Worm (Caenorhabditis elegans) whole organism, L1 larva: ENCODE results near the gene ergi-1.

Experiments
- Y116A8C.19 ChIP-seq: sonication (generic microtip); optimal IDR thresholded peaks from 2 replicates; lab custom pipeline; 2016; ENCODE audit warnings: missing compliant biosample characterization, missing genetic modification characterization, borderline replicate concordance
- aha-1 ChIP-seq: fragments of 150-350 bp; optimal IDR thresholded peaks from 2 replicates; lab custom pipeline; 2014; ENCODE audit warnings: missing biosample characterization, missing genetic modification characterization
- alr-1 ChIP-seq: fragments of 200-800 bp; sonication (Bioruptor generic); optimal IDR thresholded peaks from 2 replicates; lab custom pipeline; 2018; ENCODE audit warnings: borderline replicate concordance, mild to moderate bottlenecking, missing genetic modification characterization, missing compliant biosample characterization
- aly-2 ChIP-seq: fragments of 150-350 bp; optimal IDR thresholded peaks from 2 replicates; lab custom pipeline; 2014; ENCODE audit warnings: missing biosample characterization, missing genetic modification characterization
- blmp-1 ChIP-seq: fragments of 150-350 bp; optimal IDR thresholded peaks from 2 replicates; lab custom pipeline; 2014; ENCODE audit warnings: missing biosample characterization, missing genetic modification characterization
- ceh-63 ChIP-seq: fragments of 200-800 bp; sonication (Bioruptor generic); optimal IDR thresholded peaks from 2 replicates; lab custom pipeline; 2018; ENCODE audit warnings: mild to moderate bottlenecking, missing genetic modification characterization, missing compliant biosample characterization
- ceh-8 ChIP-seq: fragments of 200-800 bp; sonication (Bioruptor generic); optimal IDR thresholded peaks from 2 replicates; lab custom pipeline; 2018; ENCODE audit warnings: mild to moderate bottlenecking, missing genetic modification characterization, moderate library complexity, missing compliant biosample characterization
- ces-1 ChIP-seq: fragments of 150-350 bp; optimal IDR thresholded peaks from 2 replicates; lab custom pipeline; 2014; ENCODE audit warnings: missing biosample characterization, missing genetic modification reagents, missing genetic modification characterization
- efl-3 ChIP-seq: fragments of 200-800 bp; sonication (Bioruptor generic); optimal IDR thresholded peaks from 2 replicates; lab custom pipeline; 2018; ENCODE audit warnings: mild to moderate bottlenecking, missing genetic modification characterization, missing compliant biosample characterization
- elt-2 ChIP-seq: sonication (generic microtip); optimal IDR thresholded peaks from 2 replicates; lab custom pipeline; 2016; ENCODE audit warnings: missing genetic modification characterization, mild to moderate bottlenecking, inconsistent platforms, missing compliant biosample characterization, missing genetic modification reagents
- fkh-10 ChIP-seq: sonication (generic microtip); optimal IDR thresholded peaks from 2 replicates; lab custom pipeline; 2017; ENCODE audit warnings: missing biosample characterization, missing genetic modification reagents, missing genetic modification characterization
- hlh-17 ChIP-seq: fragments of 200-800 bp; sonication (Bioruptor generic); optimal IDR thresholded peaks from 2 replicates; lab custom pipeline; 2018; ENCODE audit warnings: missing genetic modification characterization, mild to moderate bottlenecking, missing compliant biosample characterization, moderate library complexity, borderline replicate concordance
- hpl-2 ChIP-seq: fragments of 150-350 bp; optimal IDR thresholded peaks from 2 replicates; lab custom pipeline; 2014; ENCODE audit warnings: missing biosample characterization, missing genetic modification reagents, missing genetic modification characterization
- lin-14 ChIP-seq: fragments of 200-800 bp; sonication (Bioruptor generic); optimal IDR thresholded peaks from 2 replicates; lab custom pipeline; 2018; ENCODE audit warnings: mild to moderate bottlenecking, missing genetic modification characterization, moderate library complexity, missing compliant biosample characterization
- mab-9 ChIP-seq: fragments of 200-800 bp; sonication (Bioruptor generic); IDR thresholded peaks from 2 replicates; pipeline ENCODE4 v1.3.6; 2022; ENCODE audit warnings: missing genetic modification reagents, missing genetic modification characterization, missing compliant biosample characterization
- nhr-11 ChIP-seq: fragments of 150-350 bp; optimal IDR thresholded peaks from 2 replicates; lab custom pipeline; 2014; ENCODE audit warnings: missing biosample characterization, missing genetic modification characterization
- nhr-85 ChIP-seq: sonication (generic microtip); peaks from one replicate; lab custom pipeline; 2016; ENCODE audit warnings: missing genetic modification characterization, inconsistent platforms, missing compliant biosample characterization
- pag-3 ChIP-seq: sonication (generic microtip); optimal IDR thresholded peaks from 2 replicates; lab custom pipeline; 2017; ENCODE audit warnings: missing genetic modification characterization, mild to moderate bottlenecking, missing compliant biosample characterization, antibody characterized with exemption, borderline replicate concordance; ENCODE audit not compliant: insufficient read depth
- rnt-1 ChIP-seq: sonication (generic microtip); optimal IDR thresholded peaks from 2 replicates; lab custom pipeline; 2016; ENCODE audit warnings: mild to moderate bottlenecking, missing genetic modification characterization, moderate library complexity, missing compliant biosample characterization
- skn-1 ChIP-seq: fragments of 150-350 bp; optimal IDR thresholded peaks from 2 replicates; lab custom pipeline; 2014; ENCODE audit warnings: missing biosample characterization, missing genetic modification characterization
- snu-23 ChIP-seq: sonication (generic microtip); optimal IDR thresholded peaks from 2 replicates; lab custom pipeline; 2016; ENCODE audit warnings: missing genetic modification characterization, missing compliant biosample characterization
- sox-4 ChIP-seq: sonication (generic microtip); optimal IDR thresholded peaks from 2 replicates; lab custom pipeline; 2016; ENCODE audit warnings: missing genetic modification characterization, missing compliant biosample characterization
- sup-37 ChIP-seq: fragments of 200-800 bp; sonication (Bioruptor generic); optimal IDR thresholded peaks from 2 replicates; lab custom pipeline; 2018; ENCODE audit warnings: mild to moderate bottlenecking, missing genetic modification characterization, missing compliant biosample characterization
- swsn-7 ChIP-seq: sonication (generic microtip); optimal IDR thresholded peaks from 2 replicates; lab custom pipeline; 2016; ENCODE audit warnings: missing genetic modification characterization, missing compliant biosample characterization
- tbx-2 ChIP-seq: sonication (generic microtip); optimal IDR thresholded peaks from 2 replicates; lab custom pipeline; 2016; ENCODE audit warnings: missing genetic modification characterization, missing compliant biosample characterization
- unc-62 ChIP-seq: fragments of 150-350 bp; optimal IDR thresholded peaks from 2 replicates; lab custom pipeline; 2014; ENCODE audit warnings: missing biosample characterization, missing genetic modification reagents, missing genetic modification characterization
- vab-15 ChIP-seq: sonication (generic microtip); optimal IDR thresholded peaks from 2 replicates; lab custom pipeline; 2017; ENCODE audit warnings: missing genotype, mild to moderate bottlenecking, missing genetic modification characterization, missing compliant biosample characterization
- xbp-1 ChIP-seq: sonication (generic microtip); optimal IDR thresholded peaks from 2 replicates; lab custom pipeline; 2016; ENCODE audit warnings: missing genetic modification characterization, missing compliant biosample characterization
- ztf-11 ChIP-seq, 2 experiments: sonication (generic microtip); optimal IDR thresholded peaks; 2 replicates each; lab custom pipeline; 2016 to 2017; ENCODE audit warnings: missing genetic modification characterization in 2 of 2, missing biosample characterization in 1 of 2, missing compliant biosample characterization in 1 of 2
- ztf-4 ChIP-seq: fragments of 150-350 bp; optimal IDR thresholded peaks from 2 replicates; lab custom pipeline; 2014; ENCODE audit warnings: missing biosample characterization, missing genetic modification characterization

Gene ergi-1

DNA sequence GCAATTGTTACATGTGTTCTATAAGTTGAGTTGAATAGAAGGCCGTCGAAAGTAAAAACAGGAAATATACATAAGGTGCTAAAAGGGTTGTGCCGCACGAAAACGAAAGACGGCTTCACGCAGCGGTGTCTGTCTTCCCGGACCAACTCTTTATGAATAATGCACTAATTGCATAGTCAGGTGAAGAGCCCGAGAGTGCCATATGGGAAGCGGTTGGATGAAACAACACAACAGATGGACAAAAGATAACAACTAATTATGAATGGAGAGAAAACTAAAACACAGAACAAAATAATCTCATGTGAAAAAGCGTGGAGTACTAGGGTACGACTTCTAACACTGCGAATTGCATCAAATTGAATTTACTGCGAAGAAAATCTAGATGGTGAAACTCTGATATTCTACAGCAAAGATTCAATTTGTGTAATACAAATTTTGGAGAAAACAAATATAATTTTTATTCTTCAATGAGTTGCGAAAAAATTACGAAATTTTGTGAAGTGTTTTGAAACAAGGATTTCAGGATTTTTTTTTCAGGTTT is 13.9 kb upstream of the ergi-1 start:
- TF ChIP-seq ceh-8 = peak; percentile 21
- TF ChIP-seq fkh-10 (GFP tag; lab: Kevin White, UChicago) = peak; percentile 43
- no peak for TF ChIP-seq xbp-1 (tag; lab: Kevin White, UChicago)
- no peak for TF ChIP-seq vab-15
- peak; percentile 12 for TF ChIP-seq lin-14 (GFP tag; lab: Kevin White, UChicago)
- no peak for TF ChIP-seq sup-37 (GFP tag; lab: Kevin White, UChicago)
- TF ChIP-seq, all 84 proteins: peak for 3

DNA sequence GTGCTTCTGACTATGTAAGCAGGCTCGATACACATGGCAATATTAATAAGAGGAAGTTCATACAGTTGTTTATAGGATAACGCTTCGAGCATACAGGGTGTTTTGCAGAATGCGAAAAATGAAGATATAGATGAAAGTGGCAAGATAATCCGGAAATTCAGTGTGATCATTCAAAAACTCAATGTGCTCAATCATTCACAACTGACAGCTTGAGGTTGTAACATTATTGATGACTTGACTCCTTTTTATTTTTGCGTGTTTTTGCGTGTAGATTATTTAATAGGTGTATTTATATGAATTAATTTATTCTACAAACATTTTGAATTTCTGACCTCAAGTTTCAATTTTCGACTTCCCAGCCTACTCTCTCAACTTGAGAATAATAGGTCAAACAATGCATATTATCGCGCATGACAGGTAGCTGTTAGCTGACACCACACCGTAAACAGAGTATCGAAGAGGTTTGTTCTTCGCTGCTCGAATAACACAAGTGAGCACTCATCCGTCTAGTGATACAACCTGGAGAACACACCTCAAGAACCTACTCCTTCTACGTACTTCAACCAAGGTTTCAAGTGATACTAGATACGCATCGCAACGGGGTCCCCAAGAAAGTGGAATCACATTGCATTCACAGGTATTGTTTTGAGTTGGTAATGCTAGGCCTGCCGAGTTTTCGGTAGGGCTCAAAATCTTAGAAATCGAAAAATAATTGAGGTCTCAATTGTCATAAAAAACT is 12.3 kb upstream of the ergi-1 start:
- TF ChIP-seq efl-3 (GFP tag; lab: Kevin White, UChicago) (no peak), nhr-11 (tag; lab: Kevin White, UChicago) (no peak), unc-62 (GFP tag; lab: Kevin White, UChicago) (no peak), aha-1 (tag; lab: Kevin White, UChicago) (no peak), hlh-17 (GFP tag; lab: Kevin White, UChicago) (no peak), hpl-2 (GFP tag; lab: Kevin White, UChicago) (no peak), elt-2 (tag; lab: Kevin White, UChicago) (no peak), blmp-1 (tag; lab: Kevin White, UChicago) (no peak), ztf-11 (tag; optimal IDR thresholded peaks at IDR 0.05; lab: Kevin White, UChicago) (no peak), ceh-63 (GFP tag; lab: Kevin White, UChicago) (no peak), ztf-4 (no peak), sox-4 (no peak), Y116A8C.19 (no peak), sup-37 (GFP tag; lab: Kevin White, UChicago) (no peak)

DNA sequence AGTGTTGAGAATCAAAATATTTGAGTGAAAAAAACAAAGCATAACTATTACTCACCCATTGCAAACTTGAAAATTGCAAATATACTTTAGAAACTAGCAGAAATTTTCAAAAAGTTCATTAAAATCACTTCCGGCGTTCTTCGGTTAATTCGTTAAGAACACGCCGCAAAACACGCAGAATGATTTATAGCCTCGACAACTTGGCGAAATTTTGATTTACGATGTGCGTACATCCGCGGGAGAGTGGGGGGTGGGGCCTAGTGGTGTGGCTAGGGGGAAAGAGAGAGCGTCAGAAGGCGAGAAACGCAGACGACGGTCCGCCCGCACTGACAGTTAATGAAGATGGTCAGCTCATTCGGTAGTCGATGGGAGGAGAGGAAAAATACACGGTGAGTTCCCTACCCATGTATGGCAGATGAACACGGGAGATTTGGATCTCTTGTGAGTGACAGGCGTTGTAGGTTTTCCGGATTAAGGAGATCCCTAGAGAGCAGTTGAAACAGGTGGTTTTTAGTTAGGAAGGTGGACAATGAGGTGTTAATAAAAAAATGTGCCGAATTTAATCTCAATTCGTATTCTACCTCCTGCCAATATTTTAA is 11.2 kb upstream of the ergi-1 start, which contains the start of gene igcm-4:
Gene igcm-4 (minus strand): TSS at position 237 of the 599 bp plus-strand sequence.
- TF ChIP-seq skn-1 = no peak
- TF ChIP-seq lin-14 (GFP tag; lab: Kevin White, UChicago) = peak; percentile 46
- no peak for TF ChIP-seq aly-2
- 0 out of 2 replicates have a peak, but pooled peaks have one; percentile 30 for TF ChIP-seq mab-9 (GFP tag; lab: Robert Waterston, UW)
- TF ChIP-seq rnt-1 (tag; lab: Kevin White, UChicago) = no peak
- TF ChIP-seq blmp-1 (tag; lab: Kevin White, UChicago) = peak; percentile 51
- TF ChIP-seq nhr-85 (tag; lab: Kevin White, UChicago) = peak; percentile 26
- no peak for TF ChIP-seq alr-1
- no peak for TF ChIP-seq sox-4
- no peak for TF ChIP-seq ceh-63 (GFP tag; lab: Kevin White, UChicago)
- no peak for TF ChIP-seq xbp-1 (tag; lab: Kevin White, UChicago)
- TF ChIP-seq pag-3 (tag; lab: Kevin White, UChicago) = no peak
- no peak for TF ChIP-seq ztf-11 (tag; optimal IDR thresholded peaks at IDR 0.05; lab: Kevin White, UChicago)

DNA sequence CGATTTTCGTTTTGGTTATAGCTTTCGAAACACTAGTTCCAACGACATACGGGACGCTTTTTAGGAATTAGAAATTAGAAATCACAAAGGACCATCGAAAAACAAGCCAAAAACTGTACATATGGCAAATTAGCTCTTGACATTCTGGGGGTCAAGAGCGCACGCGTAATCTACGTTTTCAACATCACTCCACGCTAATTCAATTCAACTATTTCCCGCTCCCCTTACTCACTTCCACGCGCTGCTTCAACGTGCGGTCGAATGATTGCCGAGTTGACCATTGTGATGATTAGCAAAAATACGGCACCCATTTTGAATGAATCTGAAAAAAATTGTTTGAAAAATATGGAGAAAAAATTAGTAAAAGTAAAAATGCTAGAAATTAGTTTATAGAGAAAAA is 10.5 kb upstream of the ergi-1 start:
- TF ChIP-seq tbx-2 (tag; lab: Kevin White, UChicago) (no peak), ztf-11 (tag; optimal IDR thresholded peaks at IDR 0.05; lab: Kevin White, UChicago) (no peak), ces-1 (no peak), snu-23 (GFP tag; lab: Kevin White, UChicago) (no peak), lin-14 (GFP tag; lab: Kevin White, UChicago) (no peak)

DNA sequence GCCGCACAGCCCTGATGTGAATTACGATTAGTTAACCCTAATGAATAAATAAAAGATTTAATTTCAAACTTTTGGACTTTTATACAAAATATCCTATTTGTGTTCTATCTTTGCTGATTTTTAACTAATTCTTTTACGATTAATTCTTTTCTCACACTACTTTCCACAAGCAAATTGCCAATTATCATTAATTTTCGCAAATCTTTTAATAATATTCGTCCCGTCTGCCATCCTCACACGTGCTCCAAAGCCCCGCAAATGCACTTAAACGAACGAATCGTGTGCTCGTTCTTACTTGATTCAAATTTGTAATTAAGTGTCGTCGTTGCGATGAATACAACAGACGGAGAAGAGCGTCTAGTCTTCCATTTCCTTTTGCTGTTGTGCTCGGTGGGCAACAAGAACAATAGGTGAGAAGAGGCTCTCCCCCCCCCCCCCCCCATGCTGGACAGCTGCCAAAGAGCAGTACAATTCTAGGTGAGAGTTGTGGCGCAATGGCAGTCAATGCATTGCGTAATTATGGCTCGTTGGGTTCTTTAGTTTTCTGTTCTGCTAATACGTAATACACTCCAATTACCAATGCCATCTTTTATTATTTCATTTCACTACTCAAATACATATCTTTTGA is 9.6 kb upstream of the ergi-1 start:
- TF ChIP-seq swsn-7 (tag; lab: Kevin White, UChicago) = no peak
- TF ChIP-seq ceh-8 = peak; percentile 37
